Worm (Caenorhabditis elegans) whole organism, L1 larva: ENCODE results near the gene C07B5.2.

Source experiments
- C04F5.9 ChIP-seq: sonication (generic microtip); optimal IDR thresholded peaks from 2 replicates; lab custom pipeline; 2016; ENCODE audit warnings: missing genetic modification characterization, missing compliant biosample characterization
- C34B4.2 ChIP-seq: sonication (generic microtip); optimal IDR thresholded peaks from 2 replicates; lab custom pipeline; 2017; ENCODE audit warnings: mild to moderate bottlenecking, missing genetic modification characterization, missing compliant biosample characterization
- Y116A8C.19 ChIP-seq: sonication (generic microtip); optimal IDR thresholded peaks from 2 replicates; lab custom pipeline; 2016; ENCODE audit warnings: missing compliant biosample characterization, missing genetic modification characterization, borderline replicate concordance
- aha-1 ChIP-seq: fragments of 150-350 bp; optimal IDR thresholded peaks from 2 replicates; lab custom pipeline; 2014; ENCODE audit warnings: missing biosample characterization, missing genetic modification characterization
- ama-1 ChIP-seq: fragments of 150-350 bp; optimal IDR thresholded peaks from 2 replicates; lab custom pipeline; 2014
- blmp-1 ChIP-seq: fragments of 150-350 bp; optimal IDR thresholded peaks from 2 replicates; lab custom pipeline; 2014; ENCODE audit warnings: missing biosample characterization, missing genetic modification characterization
- ceh-8 ChIP-seq: fragments of 200-800 bp; sonication (Bioruptor generic); optimal IDR thresholded peaks from 2 replicates; lab custom pipeline; 2018; ENCODE audit warnings: mild to moderate bottlenecking, missing genetic modification characterization, moderate library complexity, missing compliant biosample characterization
- ceh-82 ChIP-seq, 3 experiments: fragments of 150-350 bp in 1 of 3; sonication (generic microtip) in 2 of 3; optimal IDR thresholded peaks; 2 replicates each; lab custom pipeline; 2014 to 2017; ENCODE audit warnings: missing biosample characterization in 3 of 3, missing genetic modification characterization in 3 of 3
- ceh-90 ChIP-seq: sonication (generic microtip); optimal IDR thresholded peaks from 2 replicates; lab custom pipeline; 2016; ENCODE audit warnings: missing genetic modification characterization, missing compliant biosample characterization
- ces-1 ChIP-seq: fragments of 150-350 bp; optimal IDR thresholded peaks from 2 replicates; lab custom pipeline; 2014; ENCODE audit warnings: missing biosample characterization, missing genetic modification reagents, missing genetic modification characterization
- efl-1 ChIP-seq, 4 experiments: fragments of 150-350 bp; optimal IDR thresholded peaks in 3 of 4; peaks in 1 of 4; 1 replicate in 1 of 4; 2 replicates in 3 of 4; lab custom pipeline; 2014; ENCODE audit warnings: missing biosample characterization in 2 of 4, missing genetic modification characterization in 2 of 4, missing genetic modification reagents in 2 of 4
- egl-13 ChIP-seq: sonication (generic microtip); optimal IDR thresholded peaks from 2 replicates; lab custom pipeline; 2016; ENCODE audit warnings: missing genotype, missing genetic modification reagents, missing genetic modification characterization, missing compliant biosample characterization
- egl-27 ChIP-seq, 2 experiments: fragments of 150-350 bp in 1 of 2; sonication (generic microtip); optimal IDR thresholded peaks; 3 replicates each; lab custom pipeline; 2017 to 2018; ENCODE audit warnings: missing biosample characterization in 2 of 2, missing genetic modification characterization in 2 of 2, missing genetic modification reagents in 2 of 2
- ets-5 ChIP-seq: fragments of 200-800 bp; sonication (Bioruptor generic); IDR thresholded peaks from 2 replicates; pipeline ENCODE4 v1.3.6; 2022; ENCODE audit warnings: missing genetic modification characterization, missing compliant biosample characterization
- fos-1 ChIP-seq: fragments of 150-350 bp; optimal IDR thresholded peaks from 2 replicates; lab custom pipeline; 2014; ENCODE audit warnings: missing biosample characterization, missing genetic modification characterization
- grh-1 ChIP-seq: fragments of 200-800 bp; sonication (Bioruptor generic); IDR thresholded peaks from 2 replicates; pipeline ENCODE4 v1.3.6; 2022; ENCODE audit warnings: missing genetic modification reagents, missing genetic modification characterization, missing compliant biosample characterization
- irx-1 ChIP-seq: sonication (generic microtip); optimal IDR thresholded peaks from 2 replicates; lab custom pipeline; 2016; ENCODE audit warnings: missing genetic modification characterization, missing compliant biosample characterization
- isw-1 ChIP-seq: fragments of 200-800 bp; sonication (Bioruptor generic); IDR thresholded peaks from 2 replicates; pipeline ENCODE4 v1.3.6; 2022; ENCODE audit warnings: missing genetic modification characterization, missing compliant biosample characterization
- lin-13 ChIP-seq: fragments of 150-350 bp; optimal IDR thresholded peaks from 2 replicates; lab custom pipeline; 2014; ENCODE audit warnings: missing biosample characterization, missing genetic modification reagents, missing genetic modification characterization
- lin-14 ChIP-seq: fragments of 200-800 bp; sonication (Bioruptor generic); optimal IDR thresholded peaks from 2 replicates; lab custom pipeline; 2018; ENCODE audit warnings: mild to moderate bottlenecking, missing genetic modification characterization, moderate library complexity, missing compliant biosample characterization
- lin-35 ChIP-seq, 2 experiments: fragments of 150-350 bp; optimal IDR thresholded peaks; 2 replicates each; lab custom pipeline; 2014; ENCODE audit warnings: missing biosample characterization in 2 of 2, missing genetic modification characterization in 2 of 2, missing genetic modification reagents in 2 of 2
- lin-39 ChIP-seq: fragments of 150-350 bp; optimal IDR thresholded peaks from 2 replicates; lab custom pipeline; 2014; ENCODE audit warnings: missing biosample characterization, missing genetic modification reagents, missing genetic modification characterization
- lir-3 ChIP-seq: sonication (generic microtip); optimal IDR thresholded peaks from 2 replicates; lab custom pipeline; 2016; ENCODE audit warnings: mild to moderate bottlenecking, missing genetic modification characterization, moderate library complexity, missing compliant biosample characterization; ENCODE audit not compliant: poor library complexity
- mdl-1 ChIP-seq, 2 experiments: fragments of 150-350 bp; optimal IDR thresholded peaks; 2 replicates each; lab custom pipeline; 2014 to 2017; ENCODE audit warnings: missing biosample characterization in 2 of 2, missing genetic modification characterization in 2 of 2, inconsistent platforms in 1 of 2
- mef-2 ChIP-seq: fragments of 150-350 bp; optimal IDR thresholded peaks from 2 replicates; lab custom pipeline; 2014; ENCODE audit warnings: missing biosample characterization, missing genetic modification characterization
- mep-1 ChIP-seq: fragments of 150-350 bp; optimal IDR thresholded peaks from 2 replicates; lab custom pipeline; 2014; ENCODE audit warnings: missing biosample characterization, missing genetic modification characterization
- nhr-11 ChIP-seq: fragments of 150-350 bp; optimal IDR thresholded peaks from 2 replicates; lab custom pipeline; 2014; ENCODE audit warnings: missing biosample characterization, missing genetic modification characterization
- nhr-12 ChIP-seq: sonication (generic microtip); optimal IDR thresholded peaks from 2 replicates; lab custom pipeline; 2017; ENCODE audit warnings: missing biosample characterization, missing genetic modification characterization
- nhr-19 ChIP-seq: fragments of 200-800 bp; sonication (Bioruptor generic); conservative IDR thresholded peaks from 2 replicates; pipeline ENCODE4 v1.3.6; 2022; ENCODE audit warnings: missing genetic modification characterization, missing compliant biosample characterization
- nhr-71 ChIP-seq: sonication (generic microtip); optimal IDR thresholded peaks from 2 replicates; lab custom pipeline; 2016; ENCODE audit warnings: mild to moderate bottlenecking, missing genetic modification characterization, moderate library complexity, missing compliant biosample characterization
- nhr-76 ChIP-seq: sonication (generic microtip); optimal IDR thresholded peaks from 2 replicates; lab custom pipeline; 2017; ENCODE audit warnings: missing biosample characterization, missing genetic modification characterization
- nhr-85 ChIP-seq: sonication (generic microtip); peaks from one replicate; lab custom pipeline; 2016; ENCODE audit warnings: missing genetic modification characterization, inconsistent platforms, missing compliant biosample characterization
- nhr-90 ChIP-seq: sonication (generic microtip); optimal IDR thresholded peaks from 2 replicates; lab custom pipeline; 2016; ENCODE audit warnings: mild to moderate bottlenecking, missing genetic modification characterization, missing compliant biosample characterization; ENCODE audit not compliant: poor library complexity
- pag-3 ChIP-seq: sonication (generic microtip); optimal IDR thresholded peaks from 2 replicates; lab custom pipeline; 2017; ENCODE audit warnings: missing genetic modification characterization, mild to moderate bottlenecking, missing compliant biosample characterization, antibody characterized with exemption, borderline replicate concordance; ENCODE audit not compliant: insufficient read depth
- pax-3 ChIP-seq: fragments of 200-800 bp; sonication (Bioruptor generic); optimal IDR thresholded peaks from 2 replicates; lab custom pipeline; 2018; ENCODE audit warnings: mild to moderate bottlenecking, missing genetic modification characterization, moderate library complexity, missing compliant biosample characterization
- pqm-1 ChIP-seq: sonication (generic microtip); optimal IDR thresholded peaks from 3 replicates; lab custom pipeline; 2017; ENCODE audit warnings: missing biosample characterization, missing genetic modification characterization
- rnt-1 ChIP-seq: sonication (generic microtip); optimal IDR thresholded peaks from 2 replicates; lab custom pipeline; 2016; ENCODE audit warnings: mild to moderate bottlenecking, missing genetic modification characterization, moderate library complexity, missing compliant biosample characterization
- snpc-4 ChIP-seq: fragments of 150-350 bp; optimal IDR thresholded peaks from 2 replicates; lab custom pipeline; 2014; ENCODE audit warnings: missing biosample characterization, missing genetic modification characterization
- sox-4 ChIP-seq: sonication (generic microtip); optimal IDR thresholded peaks from 2 replicates; lab custom pipeline; 2016; ENCODE audit warnings: missing genetic modification characterization, missing compliant biosample characterization
- sptf-1 ChIP-seq: fragments of 150-350 bp; optimal IDR thresholded peaks from 2 replicates; lab custom pipeline; 2014; ENCODE audit warnings: missing biosample characterization, missing genetic modification characterization
- tbx-2 ChIP-seq: sonication (generic microtip); optimal IDR thresholded peaks from 2 replicates; lab custom pipeline; 2016; ENCODE audit warnings: missing genetic modification characterization, missing compliant biosample characterization
- tlp-1 ChIP-seq: fragments of 150-350 bp; optimal IDR thresholded peaks from 2 replicates; lab custom pipeline; 2014; ENCODE audit warnings: missing biosample characterization, missing genetic modification characterization
- unc-130 ChIP-seq: fragments of 150-350 bp; optimal IDR thresholded peaks from 2 replicates; lab custom pipeline; 2017; ENCODE audit warnings: missing biosample characterization, missing genetic modification characterization, inconsistent platforms
- unc-30 ChIP-seq: sonication (generic microtip); optimal IDR thresholded peaks from 2 replicates; lab custom pipeline; 2017; ENCODE audit warnings: missing biosample characterization, missing genetic modification characterization
- unc-86 ChIP-seq: sonication (generic microtip); optimal IDR thresholded peaks from 2 replicates; lab custom pipeline; 2016; ENCODE audit warnings: missing genetic modification characterization, missing compliant biosample characterization
- vab-15 ChIP-seq: sonication (generic microtip); optimal IDR thresholded peaks from 2 replicates; lab custom pipeline; 2017; ENCODE audit warnings: missing genotype, mild to moderate bottlenecking, missing genetic modification characterization, missing compliant biosample characterization
- xbp-1 ChIP-seq: sonication (generic microtip); optimal IDR thresholded peaks from 2 replicates; lab custom pipeline; 2016; ENCODE audit warnings: missing genetic modification characterization, missing compliant biosample characterization
- zag-1 ChIP-seq: fragments of 150-350 bp; optimal IDR thresholded peaks from 2 replicates; lab custom pipeline; 2014; ENCODE audit warnings: missing biosample characterization, missing genetic modification characterization
- ztf-11 ChIP-seq, 2 experiments: sonication (generic microtip); optimal IDR thresholded peaks; 2 replicates each; lab custom pipeline; 2016 to 2017; ENCODE audit warnings: missing genetic modification characterization in 2 of 2, missing biosample characterization in 1 of 2, missing compliant biosample characterization in 1 of 2

The C07B5.2 gene

DNA sequence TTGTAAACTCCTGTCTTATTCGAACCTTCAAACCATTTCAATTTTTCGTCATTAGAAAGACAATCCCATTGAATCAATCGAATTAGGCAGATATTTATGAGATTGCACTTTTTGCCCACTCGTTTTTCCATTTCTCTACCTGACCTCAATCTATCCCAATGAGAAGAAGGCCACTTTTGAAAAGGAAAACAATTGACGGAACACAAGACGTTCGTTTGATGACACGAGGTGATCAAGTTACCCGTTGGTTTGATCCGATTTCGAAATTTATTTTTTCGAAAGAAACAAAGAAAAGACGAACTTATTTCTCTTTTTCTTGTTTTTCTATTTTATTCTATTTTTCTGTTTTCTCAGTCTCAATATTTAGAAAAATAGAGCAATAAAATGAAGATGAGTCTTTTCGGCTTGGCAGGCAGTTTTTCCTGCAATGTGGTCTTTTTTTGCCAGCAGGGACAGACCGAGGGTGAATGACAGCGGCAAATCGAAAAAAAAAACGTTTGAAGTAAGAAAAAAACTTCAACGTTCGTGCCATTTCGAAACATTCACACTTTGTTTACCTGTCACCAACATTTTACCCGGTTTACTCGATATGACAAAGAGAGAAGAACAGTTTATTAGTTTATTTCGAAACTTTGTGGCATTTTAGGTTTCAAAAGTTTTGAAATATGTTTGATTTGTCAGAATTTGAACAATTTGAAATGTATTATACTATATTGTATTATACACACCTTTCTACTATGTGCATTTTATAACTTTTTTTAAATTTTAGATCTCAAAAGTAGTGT, 31.2 kb upstream of the C07B5.2 start:
- TF ChIP-seq nhr-85 (tag; lab: Kevin White, UChicago) (peak; percentile 59), blmp-1 (tag; lab: Kevin White, UChicago) (peak; percentile 53), efl-1 (optimal IDR thresholded peaks at IDR 0.05; lab: Kevin White, UChicago) (no peak), efl-1 (GFP tag; optimal IDR thresholded peaks at IDR 0.05 in 1 of 2; lab: Kevin White, UChicago) (peak in 1 of 2 experiments; percentile 64), lin-13 (GFP tag; lab: Kevin White, UChicago) (no peak)

- no peak for TF ChIP-seq nhr-11 (tag; lab: Kevin White, UChicago)
- TF ChIP-seq irx-1 (tag; lab: Kevin White, UChicago), result peak; percentile 49
- peak; percentile 76 for TF ChIP-seq nhr-71
- TF ChIP-seq vab-15 (tag; lab: Kevin White, UChicago), result peak; percentile 41
- TF ChIP-seq unc-86 (tag; lab: Kevin White, UChicago), result no peak
- TF ChIP-seq tlp-1 (tag; lab: Kevin White, UChicago), result no peak
- no peak for TF ChIP-seq aha-1 (tag; lab: Kevin White, UChicago)
- peak; percentile 88 for TF ChIP-seq blmp-1 (tag; lab: Kevin White, UChicago)
- peak in 1 of 2 experiments; percentile 3 for TF ChIP-seq egl-27 (tag; optimal IDR thresholded peaks at IDR 0.05; lab: Kevin White, UChicago)
- peak; percentile 42; the same call in 1 of the 2 replicates for TF ChIP-seq grh-1 (GFP tag; lab: Robert Waterston, UW)
- TF ChIP-seq sptf-1 (tag; lab: Kevin White, UChicago), result no peak
- no peak for TF ChIP-seq nhr-12 (tag; lab: Kevin White, UChicago)
- TF ChIP-seq nhr-76, result no peak
- no peak for TF ChIP-seq lir-3 (tag; lab: Kevin White, UChicago)
- no peak for TF ChIP-seq ceh-82 (tag; optimal IDR thresholded peaks at IDR 0.05; lab: Kevin White, UChicago)
- TF ChIP-seq mep-1 (tag; lab: Kevin White, UChicago), result no peak
- no peak for TF ChIP-seq pax-3
- TF ChIP-seq ztf-11 (tag; optimal IDR thresholded peaks at IDR 0.05; lab: Kevin White, UChicago), result no peak
- no peak for TF ChIP-seq unc-30 (tag; lab: Kevin White, UChicago)
- no peak for TF ChIP-seq ama-1 (lab: Kevin White, UChicago)
- TF ChIP-seq ces-1 (GFP tag; lab: Kevin White, UChicago), result no peak
- no peak for TF ChIP-seq egl-13
- no peak for TF ChIP-seq zag-1 (tag; lab: Kevin White, UChicago)
- TF ChIP-seq C34B4.2 (tag; lab: Kevin White, UChicago), result no peak
- TF ChIP-seq ceh-8 (GFP tag; lab: Kevin White, UChicago), result no peak
- TF ChIP-seq tbx-2 (tag; lab: Kevin White, UChicago), result peak; percentile 34
- no peak for TF ChIP-seq mef-2 (tag; lab: Kevin White, UChicago)
- peak in 1 of 2 experiments; percentile 63 for TF ChIP-seq lin-35 (GFP tag; optimal IDR thresholded peaks at IDR 0.05; lab: Kevin White, UChicago)
- no peak for TF ChIP-seq C04F5.9 (tag; lab: Kevin White, UChicago)
- no peak for TF ChIP-seq isw-1 (GFP tag; lab: Robert Waterston, UW)
- peak; percentile 97 for TF ChIP-seq nhr-85 (tag; lab: Kevin White, UChicago)
- no peak for TF ChIP-seq Y116A8C.19
- TF ChIP-seq mdl-1 (tag; optimal IDR thresholded peaks at IDR 0.05; lab: Kevin White, UChicago), result peak in 1 of 2 experiments; percentile 62
- no peak for TF ChIP-seq fos-1 (tag; lab: Kevin White, UChicago)
- TF ChIP-seq sox-4, result no peak
- no peak for TF ChIP-seq pqm-1
- peak; percentile 57 for TF ChIP-seq nhr-90 (tag; lab: Kevin White, UChicago)
- peak; percentile 32 for TF ChIP-seq rnt-1 (tag; lab: Kevin White, UChicago)
- TF ChIP-seq nhr-19 (GFP tag; lab: Robert Waterston, UW), result peak; percentile 36
- TF ChIP-seq pag-3 (tag; lab: Kevin White, UChicago), result no peak
- no peak for TF ChIP-seq ets-5
- no peak for TF ChIP-seq unc-130 (tag; lab: Kevin White, UChicago)
- TF ChIP-seq ceh-90 (tag; lab: Kevin White, UChicago), result no peak
- peak; percentile 73 for TF ChIP-seq lin-14 (GFP tag; lab: Kevin White, UChicago)
- TF ChIP-seq lin-39 (tag; lab: Kevin White, UChicago), result no peak
- TF ChIP-seq snpc-4 (tag; lab: Kevin White, UChicago), result no peak
- no peak for TF ChIP-seq xbp-1
Observed at ce11 chrX:9547264-9547751, 30.3 kb upstream of the C07B5.2 start.
